Fruit fly (Drosophila melanogaster) whole organism, embryonic: Measurements from ENCODE around the gene CG31525.

Source experiments
- Antp ChIP-seq: fragments of 200-800 bp; sonication (Bioruptor generic); optimal IDR thresholded peaks from 3 replicates; lab custom pipeline; 2016; ENCODE audit warnings: missing biosample characterization, missing genetic modification characterization
- B-H2 ChIP-seq: fragments of 200-800 bp; sonication (Bioruptor generic); optimal IDR thresholded peaks from 2 replicates; lab custom pipeline; 2018; ENCODE audit warnings: missing biosample characterization, mild to moderate bottlenecking, missing genetic modification characterization
- BEAF-32 ChIP-seq: fragments of 200-800 bp; sonication (Bioruptor generic); optimal IDR thresholded peaks from 3 replicates; lab custom pipeline; 2017; ENCODE audit warnings: missing biosample characterization, missing genetic modification characterization, mild to moderate bottlenecking, moderate library complexity, missing genetic modification reagents
- CG10274 ChIP-seq: fragments of 200-800 bp; sonication (Bioruptor generic); optimal IDR thresholded peaks from 3 replicates; lab custom pipeline; 2017; ENCODE audit warnings: missing biosample characterization, mild to moderate bottlenecking, missing genetic modification characterization
- CG11085 ChIP-seq: fragments of 200-800 bp; sonication (Bioruptor generic); IDR thresholded peaks from 2 replicates; pipeline ENCODE4 v1.3.6; 2022; ENCODE audit warnings: missing biosample characterization, missing genetic modification characterization
- CG11398 ChIP-seq: fragments of 200-800 bp; sonication (Bioruptor generic); optimal IDR thresholded peaks from 2 replicates; lab custom pipeline; 2016; ENCODE audit warnings: missing biosample characterization, missing genetic modification characterization
- CG11696 ChIP-seq: fragments of 200-800 bp; sonication (Bioruptor generic); IDR thresholded peaks from 2 replicates; pipeline ENCODE4 v1.3.6; 2022; ENCODE audit warnings: missing biosample characterization, missing genetic modification characterization
- CG12104 ChIP-seq: fragments of 200-800 bp; sonication (Bioruptor generic); optimal IDR thresholded peaks from 3 replicates; lab custom pipeline; 2016; ENCODE audit warnings: missing biosample characterization, missing genetic modification characterization
- CG12744 ChIP-seq: fragments of 200-800 bp; sonication (Bioruptor generic); optimal IDR thresholded peaks from 2 replicates; lab custom pipeline; 2016; ENCODE audit warnings: missing biosample characterization, missing genetic modification characterization
- CG13123 ChIP-seq: fragments of 200-800 bp; sonication (Bioruptor generic); optimal IDR thresholded peaks from 2 replicates; lab custom pipeline; 2016; ENCODE audit warnings: missing biosample characterization, missing genetic modification characterization
- CG14441 ChIP-seq: fragments of 200-800 bp; sonication (Bioruptor generic); IDR thresholded peaks from 2 replicates; pipeline ENCODE4 v1.3.6; 2022; ENCODE audit warnings: missing biosample characterization, missing genetic modification characterization
- CG15696 ChIP-seq: fragments of 200-800 bp; sonication (Bioruptor generic); optimal IDR thresholded peaks from 2 replicates; lab custom pipeline; 2019; ENCODE audit warnings: missing biosample characterization, mild to moderate bottlenecking, missing genetic modification characterization, moderate library complexity
- CG17802 ChIP-seq: fragments of 200-800 bp; sonication (Bioruptor generic); optimal IDR thresholded peaks from 2 replicates; lab custom pipeline; 2018; ENCODE audit warnings: missing biosample characterization, mild to moderate bottlenecking, missing genetic modification characterization, moderate library complexity
- CG3281 ChIP-seq: fragments of 200-800 bp; sonication (Bioruptor generic); optimal IDR thresholded peaks from 3 replicates; lab custom pipeline; 2017; ENCODE audit warnings: missing biosample characterization, mild to moderate bottlenecking, missing genetic modification characterization
- CG33557 ChIP-seq: fragments of 200-800 bp; sonication (Bioruptor generic); optimal IDR thresholded peaks from 2 replicates; lab custom pipeline; 2019; ENCODE audit warnings: missing biosample characterization, mild to moderate bottlenecking, missing genetic modification characterization, moderate library complexity
- CG34422 ChIP-seq: fragments of 200-800 bp; sonication (Bioruptor generic); IDR thresholded peaks from 3 replicates; pipeline ENCODE4 v1.3.6; 2022; ENCODE audit warnings: missing biosample characterization, missing genetic modification characterization
- CG4617 ChIP-seq: fragments of 200-800 bp; sonication (Bioruptor generic); optimal IDR thresholded peaks from 3 replicates; lab custom pipeline; 2016; ENCODE audit warnings: missing biosample characterization, missing genetic modification characterization, borderline replicate concordance
- CG6791 ChIP-seq: fragments of 200-800 bp; sonication (Bioruptor generic); IDR thresholded peaks from 3 replicates; pipeline ENCODE4 v1.3.6; 2022; ENCODE audit warnings: missing biosample characterization, missing genetic modification characterization; ENCODE audit not compliant: partially characterized antibody
- CG7987 ChIP-seq: fragments of 200-800 bp; sonication (Bioruptor generic); optimal IDR thresholded peaks from 2 replicates; lab custom pipeline; 2018; ENCODE audit warnings: missing biosample characterization, mild to moderate bottlenecking, missing genetic modification characterization, moderate library complexity
- CG8089 ChIP-seq: fragments of 200-800 bp; sonication (Bioruptor generic); optimal IDR thresholded peaks from 3 replicates; lab custom pipeline; 2016; ENCODE audit warnings: missing biosample characterization, missing genetic modification characterization
- CG8281 ChIP-seq: fragments of 200-800 bp; sonication (Bioruptor generic); optimal IDR thresholded peaks from 2 replicates; lab custom pipeline; 2018; ENCODE audit warnings: missing biosample characterization, mild to moderate bottlenecking, missing genetic modification characterization, moderate library complexity
- CG9876 ChIP-seq: fragments of 200-800 bp; sonication (Bioruptor generic); optimal IDR thresholded peaks from 2 replicates; lab custom pipeline; 2016; ENCODE audit warnings: missing biosample characterization, missing genetic modification characterization
- Dad ChIP-seq: fragments of 200-800 bp; sonication (Bioruptor generic); optimal IDR thresholded peaks from 3 replicates; lab custom pipeline; 2016; ENCODE audit warnings: missing biosample characterization, missing genetic modification characterization
- Dbx ChIP-seq: fragments of 200-800 bp; sonication (Bioruptor generic); IDR thresholded peaks from 3 replicates; pipeline ENCODE4 v1.3.6; 2022; ENCODE audit warnings: missing biosample characterization, missing genetic modification characterization
- H2.0 ChIP-seq: fragments of 200-800 bp; sonication (Bioruptor generic); IDR thresholded peaks from 2 replicates; pipeline ENCODE4 v1.3.6; 2022; ENCODE audit warnings: missing biosample characterization, missing genetic modification characterization
- HmgZ ChIP-seq: fragments of 200-800 bp; sonication (Bioruptor generic); optimal IDR thresholded peaks from 2 replicates; lab custom pipeline; 2018; ENCODE audit warnings: missing biosample characterization, mild to moderate bottlenecking, missing genetic modification characterization
- Hr78 ChIP-seq, 2 experiments: fragments of 200-800 bp in 1 of 2; fragments of >200 bp in 1 of 2; sonication (Bioruptor generic) in 1 of 2; optimal IDR thresholded peaks; 2 replicates each; lab custom pipeline; 2017 to 2019; ENCODE audit warnings: missing biosample characterization in 2 of 2, missing genetic modification characterization in 2 of 2, mild to moderate bottlenecking in 1 of 2, moderate library complexity in 1 of 2
- Nf-YB ChIP-seq: fragments of 200-800 bp; sonication (Bioruptor generic); optimal IDR thresholded peaks from 3 replicates; lab custom pipeline; 2019; ENCODE audit warnings: missing biosample characterization, mild to moderate bottlenecking, missing genetic modification characterization, moderate library complexity
- Scr ChIP-seq: fragments of 200-800 bp; sonication (Bioruptor generic); IDR thresholded peaks from 2 replicates; pipeline ENCODE4 v1.3.6; 2022; ENCODE audit warnings: missing biosample characterization, missing genetic modification characterization; ENCODE audit not compliant: partially characterized antibody
- Xbp1 ChIP-seq: fragments of 200-800 bp; sonication (Bioruptor generic); optimal IDR thresholded peaks from 3 replicates; lab custom pipeline; 2016; ENCODE audit warnings: missing biosample characterization, mild to moderate bottlenecking, missing genetic modification characterization
- ash1 ChIP-seq: fragments of 200-800 bp; sonication (Bioruptor generic); optimal IDR thresholded peaks from 2 replicates; lab custom pipeline; 2018; ENCODE audit warnings: missing biosample characterization, mild to moderate bottlenecking, missing genetic modification characterization
- chn ChIP-seq: fragments of 200-800 bp; sonication (Bioruptor generic); optimal IDR thresholded peaks from 2 replicates; lab custom pipeline; 2016; ENCODE audit warnings: missing biosample characterization, missing genetic modification characterization
- dpn ChIP-seq, 2 experiments: fragments of 200-800 bp; sonication (Bioruptor generic); optimal IDR thresholded peaks; 3 replicates each; lab custom pipeline; 2016; ENCODE audit warnings: missing biosample characterization in 2 of 2, missing genetic modification characterization in 2 of 2
- gcm2 ChIP-seq: fragments of 200-800 bp; sonication (Bioruptor generic); optimal IDR thresholded peaks from 2 replicates; lab custom pipeline; 2016; ENCODE audit warnings: missing biosample characterization, missing genetic modification characterization
- hkb ChIP-seq, 2 experiments: fragments of 200-800 bp in 1 of 2; fragments of >200 bp in 1 of 2; sonication (Bioruptor generic) in 1 of 2; IDR thresholded peaks in 1 of 2; optimal IDR thresholded peaks in 1 of 2; 2 replicates each; pipeline versions ENCODE4 v1.3.6 to Lab custom; 2017 to 2022; ENCODE audit warnings: missing biosample characterization in 1 of 2, missing genetic modification characterization in 1 of 2
- nau ChIP-seq: fragments of 200-800 bp; sonication (Bioruptor generic); optimal IDR thresholded peaks from 3 replicates; lab custom pipeline; 2017; ENCODE audit warnings: missing biosample characterization, mild to moderate bottlenecking, missing genetic modification characterization, missing genetic modification reagents
- p53 ChIP-seq: fragments of 200-800 bp; sonication (Bioruptor generic); optimal IDR thresholded peaks from 2 replicates; lab custom pipeline; 2016; ENCODE audit warnings: missing biosample characterization, missing genetic modification characterization
- phol ChIP-seq: fragments of 200-800 bp; sonication (Bioruptor generic); optimal IDR thresholded peaks from 3 replicates; lab custom pipeline; 2018; ENCODE audit warnings: missing biosample characterization, mild to moderate bottlenecking, missing genetic modification characterization, moderate library complexity
- pnt ChIP-seq: fragments of 200-800 bp; sonication (Bioruptor generic); optimal IDR thresholded peaks from 3 replicates; lab custom pipeline; 2016; ENCODE audit warnings: missing biosample characterization, missing genetic modification characterization
- ro ChIP-seq: fragments of 200-800 bp; sonication (Bioruptor generic); IDR thresholded peaks from 2 replicates; pipeline ENCODE4 v1.3.6; 2022; ENCODE audit warnings: missing biosample characterization, missing genetic modification characterization
- row ChIP-seq: fragments of 200-800 bp; sonication (Bioruptor generic); IDR thresholded peaks from 3 replicates; pipeline ENCODE4 v1.3.6; 2022; ENCODE audit warnings: missing biosample characterization, missing genetic modification characterization
- sisA ChIP-seq: fragments of 200-800 bp; sonication (Bioruptor generic); IDR thresholded peaks from 2 replicates; pipeline ENCODE4 v1.3.6; 2022; ENCODE audit warnings: missing biosample characterization, missing genetic modification characterization
- ssp ChIP-seq: fragments of 200-800 bp; sonication (Bioruptor generic); IDR thresholded peaks from 2 replicates; pipeline ENCODE4 v1.3.6; 2022; ENCODE audit warnings: missing biosample characterization, missing genetic modification characterization
- stc ChIP-seq: fragments of 200-800 bp; sonication (Bioruptor generic); IDR thresholded peaks from 2 replicates; pipeline ENCODE4 v1.3.6; 2022; ENCODE audit warnings: missing biosample characterization, missing genetic modification characterization
- unpg ChIP-seq: fragments of 200-800 bp; sonication (Bioruptor generic); optimal IDR thresholded peaks from 3 replicates; lab custom pipeline; 2018; ENCODE audit warnings: missing biosample characterization, mild to moderate bottlenecking, missing genetic modification characterization, moderate library complexity
- vnd ChIP-seq: fragments of 200-800 bp; sonication (Bioruptor generic); IDR thresholded peaks from 3 replicates; pipeline ENCODE4 v1.3.6; 2022; ENCODE audit warnings: missing biosample characterization, missing genetic modification characterization; ENCODE audit not compliant: partially characterized antibody
- wek ChIP-seq: fragments of 200-800 bp; sonication (Bioruptor generic); optimal IDR thresholded peaks from 3 replicates; lab custom pipeline; 2018; ENCODE audit warnings: missing biosample characterization, mild to moderate bottlenecking, missing genetic modification characterization, moderate library complexity
- yki ChIP-seq: fragments of >200 bp; optimal IDR thresholded peaks from 3 replicates; lab custom pipeline; 2018

Gene CG31525

dm6 chr3R:4433441-4434077, 6.7 kb downstream of the CG31525 start, which contains the start of the genes eIF3a and CG1074 (continued):
- TF ChIP-seq CG11696 (GFP tag; lab: Robert Waterston, UW) = peak; percentile 67
- TF ChIP-seq CG17802 (tag; lab: Kevin White, UChicago) = peak; percentile 52
- peak; percentile 99 for TF ChIP-seq phol (tag; lab: Kevin White, UChicago)
- TF ChIP-seq HmgZ = peak; percentile 87
- peak; percentile 81 for TF ChIP-seq Dbx (GFP tag; lab: Robert Waterston, UW)
- no peak for TF ChIP-seq nau
- TF ChIP-seq yki = no peak
- TF ChIP-seq CG33557 = peak; percentile 56
- TF ChIP-seq CG11398 = peak; percentile 55
- TF ChIP-seq CG6791 (GFP tag; lab: Robert Waterston, UW) = peak; percentile 98
- TF ChIP-seq CG34422 (GFP tag; lab: Robert Waterston, UW) = peak; percentile 90; the same call in 2 of the 3 replicates
- peak; percentile 78 for TF ChIP-seq ash1 (GFP tag; lab: Kevin White, UChicago)
- TF ChIP-seq CG12104 (GFP tag; lab: Kevin White, UChicago) = peak; percentile 33
- peak; percentile 39 for TF ChIP-seq CG10274 (GFP tag; lab: Kevin White, UChicago)
- TF ChIP-seq, all 482 proteins: peak for 340

DNA sequence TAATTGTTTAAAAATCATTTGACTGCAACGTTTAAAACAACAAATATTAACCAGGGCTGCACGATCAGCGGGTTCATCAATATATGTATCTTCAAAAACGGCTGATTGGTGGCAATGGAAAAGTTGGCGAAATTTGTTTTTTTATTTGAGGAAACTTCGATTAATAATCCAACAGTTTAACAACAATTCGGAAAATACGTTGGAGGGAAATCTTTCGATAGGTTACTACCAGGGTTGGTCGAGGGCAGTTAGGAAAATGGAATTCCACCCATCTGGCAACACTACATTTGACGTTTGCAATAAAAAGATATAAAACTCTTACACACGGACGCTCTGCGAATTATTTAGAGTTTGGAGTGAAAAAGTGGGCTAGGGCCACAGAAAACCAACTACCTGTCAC, 10.3 kb downstream of the CG31525 start, which contains the start of the genes Lipt2 and CG14650:
Gene Lipt2 (minus strand): TSS at position 217 of the 400 bp plus-strand sequence.
Gene CG14650 (plus strand): TSS at position 275 of the 400 bp plus-strand sequence.
- TF ChIP-seq CG4617 (GFP tag; lab: Kevin White, UChicago) = peak; percentile 98
- peak; percentile 75 for TF ChIP-seq chn
- peak; percentile 61 for TF ChIP-seq CG8089
- no peak for TF ChIP-seq ssp (GFP tag; lab: Robert Waterston, UW)
- TF ChIP-seq stc (GFP tag; lab: Robert Waterston, UW) = no peak
- peak; percentile 50 for TF ChIP-seq CG12744 (GFP tag; lab: Kevin White, UChicago)
- peak; percentile 57 for TF ChIP-seq hkb (optimal IDR thresholded peaks at IDR 0.05; lab: Kevin White, UChicago)
- TF ChIP-seq hkb (GFP tag; IDR thresholded peaks at IDR 0.05; lab: Robert Waterston, UW) = peak; percentile 50
- TF ChIP-seq CG3281 (GFP tag; lab: Kevin White, UChicago) = peak; percentile 90
- TF ChIP-seq pnt (GFP tag; lab: Kevin White, UChicago) = peak; percentile 65
- peak; percentile 68 for TF ChIP-seq Scr (GFP tag; lab: Robert Waterston, UW)
- TF ChIP-seq CG14441 = peak; percentile 33; the same call in 1 of the 2 replicates
- TF ChIP-seq Antp (GFP tag; lab: Kevin White, UChicago) = peak; percentile 76
- TF ChIP-seq sisA = peak; percentile 40; the same call in 1 of the 2 replicates
- TF ChIP-seq H2.0 (GFP tag; lab: Robert Waterston, UW) = peak; percentile 28
- TF ChIP-seq BEAF-32 (GFP tag; lab: Kevin White, UChicago) = peak; percentile 77
- peak; percentile 17 for TF ChIP-seq Nf-YB
- peak; percentile 48 for TF ChIP-seq Dad (GFP tag; lab: Kevin White, UChicago)
- TF ChIP-seq CG7987 (GFP tag; lab: Kevin White, UChicago) = peak; percentile 38
- peak; percentile 73 for TF ChIP-seq row
- TF ChIP-seq Hr78 (GFP tag; optimal IDR thresholded peaks at IDR 0.05; lab: Kevin White, UChicago) = peak in 1 of 2 experiments; percentile 81
- no peak for TF ChIP-seq ro (GFP tag; lab: Robert Waterston, UW)
- no peak for TF ChIP-seq gcm2 (GFP tag; lab: Kevin White, UChicago)
- peak; percentile 47; the same call in 1 of the 3 replicates for TF ChIP-seq vnd
- peak; percentile 75 for TF ChIP-seq Xbp1 (GFP tag; lab: Kevin White, UChicago)
- peak; percentile 52 for TF ChIP-seq CG15696 (tag; lab: Kevin White, UChicago)
- peak; percentile 60 to 61 for TF ChIP-seq dpn (GFP tag; optimal IDR thresholded peaks at IDR 0.05; lab: Kevin White, UChicago)
- peak; percentile 61 for TF ChIP-seq CG9876
- no peak for TF ChIP-seq CG11085
- TF ChIP-seq B-H2 = peak; percentile 68
- TF ChIP-seq wek = no peak
- peak; percentile 54 for TF ChIP-seq unpg (GFP tag; lab: Kevin White, UChicago)
- TF ChIP-seq p53 = peak; percentile 8
- TF ChIP-seq CG8281 (tag; lab: Kevin White, UChicago) = no peak
- peak; percentile 46 for TF ChIP-seq CG13123 (GFP tag; lab: Kevin White, UChicago)
